Fruit fly (Drosophila melanogaster): Measurements from ENCODE around the gene IP3K1.

The IP3K1 gene

DNA sequence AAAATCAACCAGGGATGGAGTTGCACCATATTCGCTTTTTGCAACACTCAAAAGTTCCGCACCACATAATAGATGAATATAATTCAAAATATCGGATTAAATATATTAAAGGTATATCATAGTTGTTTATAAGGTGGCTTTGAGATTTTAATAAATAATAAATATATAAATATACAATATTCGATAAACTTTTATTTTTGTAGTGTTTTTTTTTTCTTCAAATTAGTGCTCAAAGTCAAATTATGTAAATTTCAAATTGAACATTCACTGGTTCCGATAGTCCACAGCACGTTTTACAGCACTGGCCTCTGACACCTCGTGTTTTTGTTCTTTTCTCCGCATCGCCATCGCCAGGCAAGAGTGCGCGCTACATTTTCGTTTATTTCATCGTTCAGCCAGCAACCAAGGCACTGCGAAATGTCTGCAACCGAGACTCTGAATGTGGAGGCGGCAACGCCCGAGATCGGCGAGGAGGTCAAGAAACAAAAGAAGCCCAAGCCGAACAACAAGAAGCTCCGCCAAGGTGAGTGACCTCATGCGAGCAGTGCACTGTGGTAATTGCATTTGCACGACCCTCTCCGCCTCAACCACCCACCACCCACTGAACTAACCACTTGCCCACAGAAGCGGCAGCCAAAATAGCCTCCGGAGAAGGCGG lies 18.8 kb upstream of the IP3K1 start, which contains the start of the genes Taf11 and und (continued):
- TF ChIP-seq tx (GFP tag; optimal IDR thresholded peaks at IDR 0.05): no peak
- TF ChIP-seq Dll (GFP tag; IDR thresholded peaks at IDR 0.05; ENCODE audit: partially characterized antibody): peak; percentile 83
- TF ChIP-seq hbn (GFP tag; IDR thresholded peaks at IDR 0.05; ENCODE audit: partially characterized antibody): peak; percentile 57
- TF ChIP-seq CG15269 (tag; optimal IDR thresholded peaks at IDR 0.05): no peak
- no peak for TF ChIP-seq CG6791 (GFP tag; IDR thresholded peaks at IDR 0.05; ENCODE audit: partially characterized antibody)
- TF ChIP-seq CG9215 (GFP tag; IDR thresholded peaks at IDR 0.05): peak; percentile 48
- TF ChIP-seq CG34422 (GFP tag; IDR thresholded peaks at IDR 0.05): peak; percentile 30; the same call in 2 of the 3 replicates
- peak; percentile 42 for TF ChIP-seq CG12155 (GFP tag; optimal IDR thresholded peaks at IDR 0.05)
- no peak for TF ChIP-seq esg (GFP tag; conservative IDR thresholded peaks at IDR 0.05)
- peak; percentile 52 for TF ChIP-seq CG18599 (GFP tag; optimal IDR thresholded peaks at IDR 0.05)
- peak; percentile 83 for TF ChIP-seq MBD-R2 (GFP tag; IDR thresholded peaks at IDR 0.05)
- peak; percentile 71 for TF ChIP-seq CG2678 (tag; optimal IDR thresholded peaks at IDR 0.05)
- TF ChIP-seq MESR4 (GFP tag; optimal IDR thresholded peaks at IDR 0.05): peak; percentile 71
- no peak for TF ChIP-seq sens (GFP tag)
- peak; percentile 13 for TF ChIP-seq HHEX (GFP tag; optimal IDR thresholded peaks at IDR 0.05)
- peak; percentile 57; the same call in 1 of the 2 replicates for TF ChIP-seq Rfx (GFP tag; IDR thresholded peaks at IDR 0.05)
- TF ChIP-seq CG2116 (GFP tag; optimal IDR thresholded peaks at IDR 0.05): peak; percentile 50
- TF ChIP-seq sqz (GFP tag; optimal IDR thresholded peaks at IDR 0.05): no peak
- TF ChIP-seq CG4617 (GFP tag; optimal IDR thresholded peaks at IDR 0.05; ENCODE audit: borderline replicate concordance): peak; percentile 46
- no peak for TF ChIP-seq CG4730 (GFP tag; IDR thresholded peaks at IDR 0.05)
- no peak for TF ChIP-seq CG12942 (GFP tag; optimal IDR thresholded peaks at IDR 0.05)
- TF ChIP-seq tin (GFP tag; optimal IDR thresholded peaks at IDR 0.05): peak; percentile 44
- TF ChIP-seq CG30403 (GFP tag; optimal IDR thresholded peaks at IDR 0.05): peak; percentile 39
- peak; percentile 18 for TF ChIP-seq CG18619 (GFP tag; optimal IDR thresholded peaks at IDR 0.05)
- peak; percentile 42; the same call in 1 of the 3 replicates for TF ChIP-seq dysf (GFP tag; IDR thresholded peaks at IDR 0.05)
- peak; percentile 30; the same call in 1 of the 2 replicates for TF ChIP-seq klu (GFP tag; IDR thresholded peaks at IDR 0.05)
- peak; percentile 59 for TF ChIP-seq Sry-δ (GFP tag; optimal IDR thresholded peaks at IDR 0.05)
- peak; percentile 19 for TF ChIP-seq CG17186 (GFP tag; optimal IDR thresholded peaks at IDR 0.05)
- peak; percentile 52 for TF ChIP-seq stwl (tag; optimal IDR thresholded peaks at IDR 0.05)
- no peak for TF ChIP-seq CG14014 (GFP tag; IDR thresholded peaks at IDR 0.05)
- TF ChIP-seq ERR (GFP tag; optimal IDR thresholded peaks at IDR 0.05): no peak
- peak; percentile 57 for TF ChIP-seq CG12659 (GFP tag; optimal IDR thresholded peaks at IDR 0.05)
- peak; percentile 25 for TF ChIP-seq CG10543 (GFP tag; optimal IDR thresholded peaks at IDR 0.05)
- TF ChIP-seq CG4820 (GFP tag; optimal IDR thresholded peaks at IDR 0.05): peak; percentile 36
- TF ChIP-seq CG16813 (GFP tag; IDR thresholded peaks at IDR 0.05; ENCODE audit: partially characterized antibody): peak; percentile 81
- peak; percentile 13 for TF ChIP-seq Elba2 (GFP tag; optimal IDR thresholded peaks at IDR 0.05)
- no peak for TF ChIP-seq tna (GFP tag; IDR thresholded peaks at IDR 0.05; ENCODE audit: partially characterized antibody)
- peak; percentile 46 for TF ChIP-seq Meics (GFP tag; optimal IDR thresholded peaks at IDR 0.05)
- TF ChIP-seq caup (GFP tag; optimal IDR thresholded peaks at IDR 0.05; ENCODE audit: severe bottlenecking): peak; percentile 13
- no peak for TF ChIP-seq pan (optimal IDR thresholded peaks at IDR 0.05)
- TF ChIP-seq pan (GFP tag; optimal IDR thresholded peaks at IDR 0.05 in 1 of 2, IDR thresholded peaks at IDR 0.05 in 1 of 2): no peak
- TF ChIP-seq zf30C (GFP tag; optimal IDR thresholded peaks at IDR 0.05): peak; percentile 49
- TF ChIP-seq CG30020 (tag; optimal IDR thresholded peaks at IDR 0.05): no peak
- TF ChIP-seq trem (tag; optimal IDR thresholded peaks at IDR 0.05): peak; percentile 20
- peak; percentile 39 for TF ChIP-seq Xbp1 (GFP tag; optimal IDR thresholded peaks at IDR 0.05)
- TF ChIP-seq CG9727 (GFP tag; optimal IDR thresholded peaks at IDR 0.05): peak; percentile 51
- TF ChIP-seq CG13775 (GFP tag; optimal IDR thresholded peaks at IDR 0.05): peak; percentile 100
- TF ChIP-seq ind (GFP tag; optimal IDR thresholded peaks at IDR 0.05): peak; percentile 52
- TF ChIP-seq pnt (GFP tag; optimal IDR thresholded peaks at IDR 0.05): no peak
